Worm (Caenorhabditis elegans) whole organism, L3 larva: Measurements from ENCODE around the gene tap-1.

Experiments
- R02D3.7 ChIP-seq: fragments of 150-350 bp; optimal IDR thresholded peaks from 2 replicates; lab custom pipeline; 2014; ENCODE audit warnings: missing biosample characterization, missing genetic modification characterization
- ZK546.5 ChIP-seq: sonication (generic microtip); optimal IDR thresholded peaks from 2 replicates; lab custom pipeline; 2017; ENCODE audit warnings: missing biosample characterization, missing genetic modification characterization
- aly-2 ChIP-seq: fragments of 150-350 bp; optimal IDR thresholded peaks from 2 replicates; lab custom pipeline; 2014; ENCODE audit warnings: missing biosample characterization, missing genetic modification characterization
- ama-1 ChIP-seq: fragments of 150-350 bp; optimal IDR thresholded peaks from 2 replicates; lab custom pipeline; 2018
- ceh-16 ChIP-seq: sonication (generic microtip); optimal IDR thresholded peaks from 2 replicates; lab custom pipeline; 2017; ENCODE audit warnings: missing biosample characterization, missing genetic modification characterization
- ceh-28 ChIP-seq: fragments of 150-350 bp; optimal IDR thresholded peaks from 2 replicates; lab custom pipeline; 2014; ENCODE audit warnings: missing biosample characterization, missing genetic modification reagents, missing genetic modification characterization
- ceh-82 ChIP-seq: fragments of 150-350 bp; optimal IDR thresholded peaks from 2 replicates; lab custom pipeline; 2014; ENCODE audit warnings: missing biosample characterization, missing genetic modification characterization
- ceh-9 ChIP-seq: sonication (generic microtip); optimal IDR thresholded peaks from 2 replicates; lab custom pipeline; 2018; ENCODE audit warnings: missing biosample characterization, missing genetic modification characterization
- daf-12 ChIP-seq: fragments of 150-350 bp; optimal IDR thresholded peaks from 2 replicates; lab custom pipeline; 2014; ENCODE audit warnings: missing biosample characterization, missing genetic modification reagents, missing genetic modification characterization
- egl-27 ChIP-seq: sonication (generic microtip); optimal IDR thresholded peaks from 4 replicates; lab custom pipeline; 2017; ENCODE audit warnings: missing biosample characterization, missing genetic modification reagents, missing genetic modification characterization
- egl-5 ChIP-seq: fragments of 150-350 bp; optimal IDR thresholded peaks from 2 replicates; lab custom pipeline; 2017; ENCODE audit warnings: missing biosample characterization, missing genetic modification reagents, missing genetic modification characterization, inconsistent platforms
- elt-1 ChIP-seq: fragments of 150-350 bp; optimal IDR thresholded peaks from 2 replicates; lab custom pipeline; 2014; ENCODE audit warnings: missing biosample characterization, missing genetic modification characterization
- elt-2 ChIP-seq: sonication (generic microtip); optimal IDR thresholded peaks from 2 replicates; lab custom pipeline; 2016; ENCODE audit warnings: missing genetic modification reagents, mild to moderate bottlenecking, missing genetic modification characterization, missing compliant biosample characterization
- elt-3 ChIP-seq, 3 experiments: fragments of 150-350 bp in 1 of 3; sonication (generic microtip) in 2 of 3; optimal IDR thresholded peaks; 2 replicates in 2 of 3; 4 replicates in 1 of 3; lab custom pipeline; 2014 to 2017; ENCODE audit warnings: missing biosample characterization in 3 of 3, missing genetic modification characterization in 3 of 3
- eor-1 ChIP-seq, 2 experiments: fragments of 150-350 bp; optimal IDR thresholded peaks; 2 replicates each; lab custom pipeline; 2014 to 2018; ENCODE audit warnings: missing biosample characterization in 2 of 2, missing genetic modification characterization in 2 of 2
- fkh-10 ChIP-seq: sonication (generic microtip); optimal IDR thresholded peaks from 2 replicates; lab custom pipeline; 2017; ENCODE audit warnings: missing biosample characterization, missing genetic modification reagents, missing genetic modification characterization
- fkh-2 ChIP-seq: fragments of 150-350 bp; optimal IDR thresholded peaks from 2 replicates; lab custom pipeline; 2014; ENCODE audit warnings: missing biosample characterization, missing genetic modification reagents, missing genetic modification characterization
- fos-1 ChIP-seq: fragments of 150-350 bp; optimal IDR thresholded peaks from 2 replicates; lab custom pipeline; 2014; ENCODE audit warnings: missing biosample characterization, missing genetic modification characterization
- hmg-11 ChIP-seq: sonication (generic microtip); optimal IDR thresholded peaks from 2 replicates; lab custom pipeline; 2016; ENCODE audit warnings: missing genetic modification characterization, missing compliant biosample characterization
- jun-1 ChIP-seq: fragments of 150-350 bp; optimal IDR thresholded peaks from 2 replicates; lab custom pipeline; 2014; ENCODE audit warnings: missing biosample characterization, missing genetic modification reagents, missing genetic modification characterization
- lin-15B ChIP-seq: fragments of 150-350 bp; optimal IDR thresholded peaks from 2 replicates; lab custom pipeline; 2014; ENCODE audit warnings: missing biosample characterization, missing genetic modification characterization
- lin-39 ChIP-seq: fragments of 150-350 bp; optimal IDR thresholded peaks from 2 replicates; lab custom pipeline; 2018; ENCODE audit warnings: missing biosample characterization, missing genetic modification reagents, missing genetic modification characterization
- lsy-12 ChIP-seq: sonication (generic microtip); optimal IDR thresholded peaks from 2 replicates; lab custom pipeline; 2016; ENCODE audit warnings: mild to moderate bottlenecking, missing genetic modification characterization, missing compliant biosample characterization
- mdl-1 ChIP-seq: fragments of 150-350 bp; optimal IDR thresholded peaks from 2 replicates; lab custom pipeline; 2014; ENCODE audit warnings: missing biosample characterization, missing genetic modification characterization
- mml-1 ChIP-seq: fragments of 150-350 bp; sonication (generic microtip); optimal IDR thresholded peaks from 3 replicates; lab custom pipeline; 2014; ENCODE audit warnings: missing biosample characterization, missing genetic modification characterization
- nfya-1 ChIP-seq: sonication (generic microtip); optimal IDR thresholded peaks from 2 replicates; lab custom pipeline; 2017; ENCODE audit warnings: missing genetic modification characterization, mild to moderate bottlenecking, missing compliant biosample characterization, antibody characterized with exemption, moderate library complexity; ENCODE audit not compliant: insufficient read depth
- nhr-11 ChIP-seq: fragments of 150-350 bp; optimal IDR thresholded peaks from 2 replicates; lab custom pipeline; 2014; ENCODE audit warnings: missing biosample characterization, missing genetic modification characterization
- nhr-12 ChIP-seq: fragments of 150-350 bp; optimal IDR thresholded peaks from 2 replicates; lab custom pipeline; 2014; ENCODE audit warnings: missing biosample characterization, missing genetic modification characterization
- nhr-23 ChIP-seq: fragments of 150-350 bp; optimal IDR thresholded peaks from 2 replicates; lab custom pipeline; 2014; ENCODE audit warnings: missing biosample characterization, missing genetic modification reagents, missing genetic modification characterization
- nhr-237 ChIP-seq: fragments of 150-350 bp; optimal IDR thresholded peaks from 2 replicates; lab custom pipeline; 2014; ENCODE audit warnings: missing biosample characterization, missing genetic modification characterization
- nhr-25 ChIP-seq: sonication (generic microtip); optimal IDR thresholded peaks from 2 replicates; lab custom pipeline; 2017; ENCODE audit warnings: missing biosample characterization, missing genetic modification characterization
- nhr-28 ChIP-seq: fragments of 150-350 bp; optimal IDR thresholded peaks from 2 replicates; lab custom pipeline; 2014; ENCODE audit warnings: missing biosample characterization, missing genetic modification characterization
- nhr-43 ChIP-seq: sonication (generic microtip); optimal IDR thresholded peaks from 2 replicates; lab custom pipeline; 2016; ENCODE audit warnings: mild to moderate bottlenecking, missing genetic modification characterization, missing compliant biosample characterization; ENCODE audit not compliant: poor library complexity, severe bottlenecking
- nhr-67 ChIP-seq: fragments of 150-350 bp; optimal IDR thresholded peaks from 2 replicates; lab custom pipeline; 2014; ENCODE audit warnings: missing biosample characterization, missing genetic modification characterization
- nhr-76 ChIP-seq: fragments of 150-350 bp; sonication (generic microtip); optimal IDR thresholded peaks from 5 replicates; lab custom pipeline; 2014; ENCODE audit warnings: missing biosample characterization, missing genetic modification characterization
- nhr-77 ChIP-seq: fragments of 150-350 bp; optimal IDR thresholded peaks from 2 replicates; lab custom pipeline; 2014; ENCODE audit warnings: missing biosample characterization, missing genetic modification characterization
- pha-4 ChIP-seq: fragments of 150-350 bp; optimal IDR thresholded peaks from 2 replicates; lab custom pipeline; 2014; ENCODE audit warnings: missing biosample characterization, missing genetic modification reagents, missing genetic modification characterization
- pqm-1 ChIP-seq: fragments of 150-350 bp; optimal IDR thresholded peaks from 2 replicates; lab custom pipeline; 2017; ENCODE audit warnings: missing biosample characterization, missing genetic modification characterization, inconsistent platforms
- sea-2 ChIP-seq: fragments of 150-350 bp; sonication (generic microtip); optimal IDR thresholded peaks from 4 replicates; lab custom pipeline; 2014; ENCODE audit warnings: missing biosample characterization, missing genetic modification reagents, missing genetic modification characterization
- skn-1 ChIP-seq: fragments of 150-350 bp; optimal IDR thresholded peaks from 2 replicates; lab custom pipeline; 2014; ENCODE audit warnings: missing biosample characterization, missing genetic modification characterization
- snpc-4 ChIP-seq: fragments of 150-350 bp; optimal IDR thresholded peaks from 2 replicates; lab custom pipeline; 2014; ENCODE audit warnings: missing biosample characterization, missing genetic modification characterization
- tbx-2 ChIP-seq: sonication (generic microtip); optimal IDR thresholded peaks from 2 replicates; lab custom pipeline; 2016; ENCODE audit warnings: mild to moderate bottlenecking, missing genetic modification characterization, missing compliant biosample characterization
- unc-39 ChIP-seq: sonication (generic microtip); optimal IDR thresholded peaks from 4 replicates; lab custom pipeline; 2017; ENCODE audit warnings: missing biosample characterization, missing genetic modification characterization
- unc-62 ChIP-seq: fragments of 150-350 bp; sonication (generic microtip); optimal IDR thresholded peaks from 4 replicates; lab custom pipeline; 2014; ENCODE audit warnings: missing biosample characterization, missing genetic modification reagents, missing genetic modification characterization
- zag-1 ChIP-seq: fragments of 150-350 bp; optimal IDR thresholded peaks from 2 replicates; lab custom pipeline; 2014; ENCODE audit warnings: missing biosample characterization, missing genetic modification characterization
- ztf-11 ChIP-seq: fragments of 150-350 bp; optimal IDR thresholded peaks from 2 replicates; lab custom pipeline; 2014; ENCODE audit warnings: missing biosample characterization, missing genetic modification characterization
- ztf-4 ChIP-seq: fragments of 150-350 bp; optimal IDR thresholded peaks from 2 replicates; lab custom pipeline; 2014; ENCODE audit warnings: missing biosample characterization, missing genetic modification characterization

Gene tap-1

DNA sequence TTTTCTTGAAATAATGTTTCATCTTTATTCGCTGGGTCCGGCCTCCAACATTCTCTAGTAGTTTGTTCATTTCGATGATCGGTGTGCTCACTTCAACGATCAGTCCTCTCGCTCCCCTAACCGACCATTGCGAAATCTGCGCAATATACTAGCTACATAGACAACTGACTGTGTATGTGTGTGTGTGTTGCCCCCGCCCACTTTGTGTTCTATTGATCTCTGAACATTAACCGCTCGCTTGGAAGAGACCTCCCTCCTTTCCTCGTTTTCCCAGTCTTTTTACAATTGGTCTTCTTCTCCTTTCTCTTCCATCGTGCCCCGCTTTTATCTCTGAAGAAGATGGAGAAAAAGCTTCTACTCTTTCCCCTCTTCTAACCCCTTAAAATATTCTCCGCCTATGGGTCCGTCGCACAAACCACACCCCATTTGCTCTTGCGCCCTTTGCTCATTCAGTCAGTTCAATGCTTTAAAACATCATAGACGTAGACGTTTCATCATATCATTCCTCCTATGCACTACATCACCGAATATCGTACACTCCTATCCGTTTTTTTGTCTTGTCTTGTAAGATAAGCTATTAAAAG, 32.0 kb upstream of the tap-1 start (continued):
- TF ChIP-seq nhr-67, result no peak
- TF ChIP-seq nhr-237 (tag; lab: Kevin White, UChicago), result no peak
- TF ChIP-seq nhr-28 (tag; lab: Kevin White, UChicago), result no peak
- TF ChIP-seq nhr-11 (tag; lab: Kevin White, UChicago), result no peak
- TF ChIP-seq, all 47 proteins: peak for 14

ce11 chrX:14557936-14558554, 31.4 kb upstream of the tap-1 start, which contains the start of gene nhr-3:
nhr-3 (plus strand) TSS chrX:14558504.
- TF ChIP-seq ZK546.5 (no peak), elt-1 (tag; lab: Kevin White, UChicago) (no peak), nhr-11 (tag; lab: Kevin White, UChicago) (no peak), unc-62 (GFP tag; lab: Kevin White, UChicago) (peak; percentile 39), lin-15B (tag; lab: Kevin White, UChicago) (no peak), ama-1 (lab: Kevin White, UChicago) (no peak), mdl-1 (tag; lab: Kevin White, UChicago) (peak; percentile 18), elt-2 (tag; lab: Kevin White, UChicago) (peak; percentile 79), ztf-11 (no peak), eor-1 (tag; optimal IDR thresholded peaks at IDR 0.05; lab: Kevin White, UChicago) (no peak), ceh-82 (no peak), nhr-28 (tag; lab: Kevin White, UChicago) (no peak), nhr-76 (no peak), pqm-1 (tag; lab: Kevin White, UChicago) (peak; percentile 79), nhr-237 (tag; lab: Kevin White, UChicago) (no peak), egl-5 (no peak), nhr-25 (tag; lab: Kevin White, UChicago) (peak; percentile 58), sea-2 (GFP tag; lab: Kevin White, UChicago) (no peak), unc-39 (no peak), ztf-4 (tag; lab: Kevin White, UChicago) (no peak), egl-27 (tag; lab: Kevin White, UChicago) (no peak), skn-1 (no peak), fos-1 (tag; lab: Kevin White, UChicago) (no peak), nfya-1 (tag; lab: Kevin White, UChicago) (no peak), ceh-16 (tag; lab: Kevin White, UChicago) (no peak), aly-2 (tag; lab: Kevin White, UChicago) (no peak), tbx-2 (tag; lab: Kevin White, UChicago) (no peak), nhr-23 (tag; lab: Kevin White, UChicago) (peak; percentile 48), lin-39 (tag; lab: Kevin White, UChicago) (no peak), hmg-11 (tag; lab: Kevin White, UChicago) (no peak), nhr-67 (no peak), elt-3 (tag; optimal IDR thresholded peaks at IDR 0.05; lab: Kevin White, UChicago) (peak in 2 of 3 experiments; percentile 27 to 53), jun-1 (no peak), nhr-43 (no peak), nhr-77 (tag; lab: Kevin White, UChicago) (no peak), ceh-9 (tag; lab: Kevin White, UChicago) (no peak), daf-12 (no peak), ceh-28 (peak; percentile 51), fkh-10 (GFP tag; lab: Kevin White, UChicago) (no peak), mml-1 (tag; lab: Kevin White, UChicago) (no peak), zag-1 (tag; lab: Kevin White, UChicago) (no peak), fkh-2 (tag; lab: Kevin White, UChicago) (no peak), nhr-12 (tag; lab: Kevin White, UChicago) (no peak), pha-4 (tag; lab: Kevin White, UChicago) (no peak), snpc-4 (no peak), R02D3.7 (no peak), lsy-12 (tag; lab: Kevin White, UChicago) (no peak)
- TF ChIP-seq, all 47 proteins: peak for 8
